Worm (Caenorhabditis elegans) whole organism, L3 larva: Measurements from ENCODE around the gene Y73C8C.12.
"Not testable (repeated sequence)": the region's sequence is repeated elsewhere in the genome, so short reads cannot be mapped to it uniquely, and the experiment has no call there.

Experiments used
- R02D3.7 ChIP-seq: fragments of 150-350 bp; optimal IDR thresholded peaks from 2 replicates; lab custom pipeline; 2014; ENCODE audit warnings: missing biosample characterization, missing genetic modification characterization
- ZK546.5 ChIP-seq: sonication (generic microtip); optimal IDR thresholded peaks from 2 replicates; lab custom pipeline; 2017; ENCODE audit warnings: missing biosample characterization, missing genetic modification characterization
- aly-2 ChIP-seq: fragments of 150-350 bp; optimal IDR thresholded peaks from 2 replicates; lab custom pipeline; 2014; ENCODE audit warnings: missing biosample characterization, missing genetic modification characterization
- ceh-82 ChIP-seq: fragments of 150-350 bp; optimal IDR thresholded peaks from 2 replicates; lab custom pipeline; 2014; ENCODE audit warnings: missing biosample characterization, missing genetic modification characterization
- daf-12 ChIP-seq: fragments of 150-350 bp; optimal IDR thresholded peaks from 2 replicates; lab custom pipeline; 2014; ENCODE audit warnings: missing biosample characterization, missing genetic modification reagents, missing genetic modification characterization
- egl-27 ChIP-seq: sonication (generic microtip); optimal IDR thresholded peaks from 4 replicates; lab custom pipeline; 2017; ENCODE audit warnings: missing biosample characterization, missing genetic modification reagents, missing genetic modification characterization
- egl-5 ChIP-seq: fragments of 150-350 bp; optimal IDR thresholded peaks from 2 replicates; lab custom pipeline; 2017; ENCODE audit warnings: missing biosample characterization, missing genetic modification reagents, missing genetic modification characterization, inconsistent platforms
- elt-2 ChIP-seq: sonication (generic microtip); optimal IDR thresholded peaks from 2 replicates; lab custom pipeline; 2016; ENCODE audit warnings: missing genetic modification reagents, mild to moderate bottlenecking, missing genetic modification characterization, missing compliant biosample characterization
- eor-1 ChIP-seq, 2 experiments: fragments of 150-350 bp; optimal IDR thresholded peaks; 2 replicates each; lab custom pipeline; 2014 to 2018; ENCODE audit warnings: missing biosample characterization in 2 of 2, missing genetic modification characterization in 2 of 2
- fos-1 ChIP-seq: fragments of 150-350 bp; optimal IDR thresholded peaks from 2 replicates; lab custom pipeline; 2014; ENCODE audit warnings: missing biosample characterization, missing genetic modification characterization
- hmg-11 ChIP-seq: sonication (generic microtip); optimal IDR thresholded peaks from 2 replicates; lab custom pipeline; 2016; ENCODE audit warnings: missing genetic modification characterization, missing compliant biosample characterization
- jun-1 ChIP-seq: fragments of 150-350 bp; optimal IDR thresholded peaks from 2 replicates; lab custom pipeline; 2014; ENCODE audit warnings: missing biosample characterization, missing genetic modification reagents, missing genetic modification characterization
- lsy-12 ChIP-seq: sonication (generic microtip); optimal IDR thresholded peaks from 2 replicates; lab custom pipeline; 2016; ENCODE audit warnings: mild to moderate bottlenecking, missing genetic modification characterization, missing compliant biosample characterization
- mml-1 ChIP-seq: fragments of 150-350 bp; sonication (generic microtip); optimal IDR thresholded peaks from 3 replicates; lab custom pipeline; 2014; ENCODE audit warnings: missing biosample characterization, missing genetic modification characterization
- nhr-11 ChIP-seq: fragments of 150-350 bp; optimal IDR thresholded peaks from 2 replicates; lab custom pipeline; 2014; ENCODE audit warnings: missing biosample characterization, missing genetic modification characterization
- nhr-12 ChIP-seq: fragments of 150-350 bp; optimal IDR thresholded peaks from 2 replicates; lab custom pipeline; 2014; ENCODE audit warnings: missing biosample characterization, missing genetic modification characterization
- nhr-23 ChIP-seq: fragments of 150-350 bp; optimal IDR thresholded peaks from 2 replicates; lab custom pipeline; 2014; ENCODE audit warnings: missing biosample characterization, missing genetic modification reagents, missing genetic modification characterization
- nhr-237 ChIP-seq: fragments of 150-350 bp; optimal IDR thresholded peaks from 2 replicates; lab custom pipeline; 2014; ENCODE audit warnings: missing biosample characterization, missing genetic modification characterization
- nhr-43 ChIP-seq: sonication (generic microtip); optimal IDR thresholded peaks from 2 replicates; lab custom pipeline; 2016; ENCODE audit warnings: mild to moderate bottlenecking, missing genetic modification characterization, missing compliant biosample characterization; ENCODE audit not compliant: poor library complexity, severe bottlenecking
- nhr-67 ChIP-seq: fragments of 150-350 bp; optimal IDR thresholded peaks from 2 replicates; lab custom pipeline; 2014; ENCODE audit warnings: missing biosample characterization, missing genetic modification characterization
- nhr-76 ChIP-seq: fragments of 150-350 bp; sonication (generic microtip); optimal IDR thresholded peaks from 5 replicates; lab custom pipeline; 2014; ENCODE audit warnings: missing biosample characterization, missing genetic modification characterization
- pha-4 ChIP-seq: fragments of 150-350 bp; optimal IDR thresholded peaks from 2 replicates; lab custom pipeline; 2014; ENCODE audit warnings: missing biosample characterization, missing genetic modification reagents, missing genetic modification characterization
- pqm-1 ChIP-seq: fragments of 150-350 bp; optimal IDR thresholded peaks from 2 replicates; lab custom pipeline; 2017; ENCODE audit warnings: missing biosample characterization, missing genetic modification characterization, inconsistent platforms
- sea-2 ChIP-seq: fragments of 150-350 bp; sonication (generic microtip); optimal IDR thresholded peaks from 4 replicates; lab custom pipeline; 2014; ENCODE audit warnings: missing biosample characterization, missing genetic modification reagents, missing genetic modification characterization
- skn-1 ChIP-seq: fragments of 150-350 bp; optimal IDR thresholded peaks from 2 replicates; lab custom pipeline; 2014; ENCODE audit warnings: missing biosample characterization, missing genetic modification characterization
- unc-39 ChIP-seq: sonication (generic microtip); optimal IDR thresholded peaks from 4 replicates; lab custom pipeline; 2017; ENCODE audit warnings: missing biosample characterization, missing genetic modification characterization
- unc-62 ChIP-seq: fragments of 150-350 bp; sonication (generic microtip); optimal IDR thresholded peaks from 4 replicates; lab custom pipeline; 2014; ENCODE audit warnings: missing biosample characterization, missing genetic modification reagents, missing genetic modification characterization
- zag-1 ChIP-seq: fragments of 150-350 bp; optimal IDR thresholded peaks from 2 replicates; lab custom pipeline; 2014; ENCODE audit warnings: missing biosample characterization, missing genetic modification characterization

Y73C8C.12 gene

ce11 chrV:3100527-3100926 is 24.5 kb upstream of the Y73C8C.12 start:
- no peak for TF ChIP-seq daf-12
- no peak for TF ChIP-seq nhr-67 (tag; lab: Kevin White, UChicago)
- no peak for TF ChIP-seq eor-1 (tag; optimal IDR thresholded peaks at IDR 0.05; lab: Kevin White, UChicago)
- no peak for TF ChIP-seq fos-1

ce11 chrV:3102049-3102448 is 23.0 kb upstream of the Y73C8C.12 start, which contains the start of gene Y73C8C.4:
Gene Y73C8C.4, minus strand, starts transcription at chrV:3102149.
- TF ChIP-seq aly-2, nhr-67, R02D3.7 (tag; lab: Kevin White, UChicago): not testable (repeated sequence)

- TF ChIP-seq unc-39 (tag; lab: Kevin White, UChicago) = no peak
Observed at ce11 chrV:3104134-3104533, 20.9 kb upstream of the Y73C8C.12 start, which contains the start of gene str-66. Gene str-66, minus strand, starts transcription at chrV:3104234.

ce11 chrV:3105810-3106209 is 19.2 kb upstream of the Y73C8C.12 start, which contains the start of gene str-69:
Gene str-69, minus strand, starts transcription at chrV:3105910.
- TF ChIP-seq nhr-237 (no peak), eor-1 (tag; optimal IDR thresholded peaks at IDR 0.05; lab: Kevin White, UChicago) (no peak), skn-1 (no peak), fos-1 (no peak), sea-2 (GFP tag; lab: Kevin White, UChicago) (no peak)

ce11 chrV:3106785-3107184 is 18.2 kb upstream of the Y73C8C.12 start:
- TF ChIP-seq pha-4 (tag; lab: Kevin White, UChicago) (no peak), nhr-67 (tag; lab: Kevin White, UChicago) (no peak)

ce11 chrV:3107450-3107849 is 17.6 kb upstream of the Y73C8C.12 start, which contains the start of gene str-68:
Gene str-68, minus strand, starts transcription at chrV:3107550.
- no peak for TF ChIP-seq nhr-76 (tag; lab: Kevin White, UChicago)
- no peak for TF ChIP-seq pha-4 (tag; lab: Kevin White, UChicago)
- TF ChIP-seq nhr-12 = no peak
- TF ChIP-seq R02D3.7 (tag; lab: Kevin White, UChicago) = no peak

- TF ChIP-seq pqm-1 (tag; lab: Kevin White, UChicago) (no peak), nhr-11 (tag; lab: Kevin White, UChicago) (no peak), elt-2 (tag; lab: Kevin White, UChicago) (peak; percentile 17), ZK546.5 (no peak), R02D3.7 (tag; lab: Kevin White, UChicago) (no peak)
Observed at ce11 chrV:3112198-3112597, 12.8 kb upstream of the Y73C8C.12 start.

- TF ChIP-seq nhr-11 (tag; lab: Kevin White, UChicago) (no peak), egl-5 (no peak), lsy-12 (tag; lab: Kevin White, UChicago) (no peak), mml-1 (tag; lab: Kevin White, UChicago) (no peak), egl-27 (no peak), nhr-76 (tag; lab: Kevin White, UChicago) (no peak), hmg-11 (tag; lab: Kevin White, UChicago) (no peak), pha-4 (tag; lab: Kevin White, UChicago) (no peak), unc-62 (no peak), zag-1 (tag; lab: Kevin White, UChicago) (no peak), nhr-12 (no peak), jun-1 (tag; lab: Kevin White, UChicago) (no peak), R02D3.7 (tag; lab: Kevin White, UChicago) (no peak), nhr-43 (tag; lab: Kevin White, UChicago) (no peak), nhr-23 (tag; lab: Kevin White, UChicago) (no peak), ceh-82 (no peak), unc-39 (tag; lab: Kevin White, UChicago) (no peak)
Observed at ce11 chrV:3113751-3114150, 11.3 kb upstream of the Y73C8C.12 start, which contains the start of gene Y73C8C.8. Gene Y73C8C.8, minus strand, starts transcription at chrV:3113851.
